Worm (Caenorhabditis elegans) whole organism, L2 larva: ENCODE measurements around the gene F54D5.15.

Experiments
- ama-1 ChIP-seq: fragments of 150-350 bp; optimal IDR thresholded peaks from 2 replicates; lab custom pipeline; 2018; ENCODE audit warnings: inconsistent platforms
- elt-3 ChIP-seq: sonication (generic microtip); optimal IDR thresholded peaks from 2 replicates; lab custom pipeline; 2017; ENCODE audit warnings: missing biosample characterization, missing genetic modification characterization
- lin-11 ChIP-seq: fragments of 150-350 bp; sonication (generic microtip); optimal IDR thresholded peaks from 2 replicates; lab custom pipeline; 2014; ENCODE audit warnings: missing biosample characterization, missing genetic modification characterization, inconsistent platforms, mixed read lengths
- nhr-12 ChIP-seq: fragments of 150-350 bp; optimal IDR thresholded peaks from 2 replicates; lab custom pipeline; 2014; ENCODE audit warnings: missing biosample characterization, missing genetic modification characterization
- nhr-23 ChIP-seq: fragments of 150-350 bp; optimal IDR thresholded peaks from 2 replicates; lab custom pipeline; 2014; ENCODE audit warnings: missing biosample characterization, missing genetic modification reagents, missing genetic modification characterization
- nhr-77 ChIP-seq: fragments of 150-350 bp; optimal IDR thresholded peaks from 2 replicates; lab custom pipeline; 2014; ENCODE audit warnings: missing biosample characterization, missing genetic modification characterization

ce11 chrII:11556338-11556737 is 7.7 kb downstream of the F54D5.15 start, which contains the start of gene F54D5.17:
- TF ChIP-seq ama-1 (lab: Kevin White, UChicago), result no peak
- no peak for TF ChIP-seq nhr-77
- TF ChIP-seq nhr-23 (tag; lab: Kevin White, UChicago), result no peak
- TF ChIP-seq nhr-12 (tag; lab: Kevin White, UChicago), result no peak
- TF ChIP-seq elt-3, result no peak
- TF ChIP-seq lin-11, result no peak
